Fruit fly (Drosophila melanogaster): Measurements from ENCODE around the gene Cp190.

DNA sequence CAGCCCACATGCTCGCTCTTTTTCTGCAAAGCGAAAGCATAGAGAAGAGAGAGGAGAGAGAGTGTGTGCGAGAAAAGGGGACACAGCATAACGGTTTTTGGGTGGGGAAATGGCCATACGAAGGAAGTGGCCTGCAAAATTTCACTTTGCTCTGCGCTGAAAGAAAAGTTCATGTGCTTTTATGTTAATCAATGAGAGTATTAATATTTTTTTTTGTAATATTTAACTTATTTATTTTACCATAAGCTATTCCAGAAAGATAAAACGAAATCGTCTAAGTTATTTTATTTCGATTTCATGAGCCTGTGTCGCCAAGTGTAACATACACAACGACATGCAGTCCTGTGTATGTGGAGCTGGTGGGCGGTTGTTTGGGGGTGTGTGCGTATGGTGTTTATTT, 24.6 kb downstream of the Cp190 start:
- no peak for TF ChIP-seq Dll (optimal IDR thresholded peaks at IDR 0.05)
- no peak for TF ChIP-seq CG8478 (optimal IDR thresholded peaks at IDR 0.05)
- no peak for TF ChIP-seq EcR (GFP tag; optimal IDR thresholded peaks at IDR 0.05)
- no peak for TF ChIP-seq psq (optimal IDR thresholded peaks at IDR 0.05)
- TF ChIP-seq usp (GFP tag; optimal IDR thresholded peaks at IDR 0.05), result no peak
